Fruit fly (Drosophila melanogaster) whole organism, prepupa: Measurements from ENCODE around the gene CG11398.

Source experiments
- Blimp-1 ChIP-seq: fragments of 200-800 bp; sonication (Bioruptor generic); optimal IDR thresholded peaks from 3 replicates; lab custom pipeline; 2017; ENCODE audit warnings: missing biosample characterization, missing genetic modification characterization, mild to moderate bottlenecking, moderate library complexity, missing genetic modification reagents
- CG10669 ChIP-seq: fragments of 200-800 bp; sonication (Bioruptor generic); optimal IDR thresholded peaks from 3 replicates; lab custom pipeline; 2018; ENCODE audit warnings: missing biosample characterization, mild to moderate bottlenecking, missing genetic modification characterization, moderate library complexity
- CG11294 ChIP-seq: fragments of 200-800 bp; sonication (Bioruptor generic); IDR thresholded peaks from 2 replicates; pipeline ENCODE4 v1.3.6; 2022; ENCODE audit warnings: missing biosample characterization, missing genetic modification characterization
- CG11762 ChIP-seq: fragments of 200-800 bp; sonication (Bioruptor generic); optimal IDR thresholded peaks from 3 replicates; lab custom pipeline; 2016; ENCODE audit warnings: missing biosample characterization, missing genetic modification characterization; ENCODE audit not compliant: insufficient read depth
- CG15336 ChIP-seq: fragments of 200-800 bp; sonication (Bioruptor generic); IDR thresholded peaks from 2 replicates; pipeline ENCODE4 v1.3.6; 2022; ENCODE audit warnings: missing biosample characterization, missing genetic modification characterization
- CG3032 ChIP-seq: fragments of 200-800 bp; optimal IDR thresholded peaks from 2 replicates; lab custom pipeline; 2019; ENCODE audit warnings: missing biosample characterization, mild to moderate bottlenecking, missing genetic modification characterization, moderate library complexity
- CG31627 ChIP-seq: fragments of 200-800 bp; sonication (Bioruptor generic); optimal IDR thresholded peaks from 3 replicates; lab custom pipeline; 2016; ENCODE audit warnings: missing biosample characterization, missing genetic modification characterization
- CG32006 ChIP-seq: fragments of 200-800 bp; sonication (Bioruptor generic); optimal IDR thresholded peaks from 3 replicates; lab custom pipeline; 2017; ENCODE audit warnings: missing biosample characterization, mild to moderate bottlenecking, missing genetic modification characterization
- CG34406 ChIP-seq: fragments of 200-800 bp; sonication (Bioruptor generic); optimal IDR thresholded peaks from 3 replicates; lab custom pipeline; 2016; ENCODE audit warnings: missing biosample characterization, missing genetic modification characterization
- CG3919 ChIP-seq: fragments of 200-800 bp; sonication (Bioruptor generic); optimal IDR thresholded peaks from 3 replicates; lab custom pipeline; 2016; ENCODE audit warnings: missing biosample characterization, missing genetic modification characterization
- CG4318 ChIP-seq: fragments of 200-800 bp; sonication (Bioruptor generic); optimal IDR thresholded peaks from 3 replicates; lab custom pipeline; 2017; ENCODE audit warnings: missing biosample characterization, mild to moderate bottlenecking, missing genetic modification characterization
- CG6163 ChIP-seq: fragments of 200-800 bp; sonication (Bioruptor generic); IDR thresholded peaks from 3 replicates; pipeline ENCODE4 v1.3.6; 2022; ENCODE audit warnings: missing biosample characterization, missing genetic modification characterization
- CG6276 ChIP-seq: fragments of 200-800 bp; sonication (Bioruptor generic); optimal IDR thresholded peaks from 2 replicates; lab custom pipeline; 2017; ENCODE audit warnings: missing biosample characterization, mild to moderate bottlenecking, missing genetic modification characterization
- CG6808 ChIP-seq: fragments of 200-800 bp; sonication (Bioruptor generic); optimal IDR thresholded peaks from 3 replicates; lab custom pipeline; 2017; ENCODE audit warnings: missing biosample characterization, missing genetic modification characterization, mild to moderate bottlenecking, moderate library complexity, missing genetic modification reagents
- CG6854 ChIP-seq: fragments of 200-800 bp; sonication (Bioruptor generic); optimal IDR thresholded peaks from 2 replicates; lab custom pipeline; 2017; ENCODE audit warnings: missing biosample characterization, mild to moderate bottlenecking, missing genetic modification characterization
- CG7368 ChIP-seq: fragments of 200-800 bp; sonication (Bioruptor generic); optimal IDR thresholded peaks from 3 replicates; lab custom pipeline; 2016; ENCODE audit warnings: missing biosample characterization, missing genetic modification characterization
- CG8119 ChIP-seq: fragments of 200-800 bp; sonication (Bioruptor generic); IDR thresholded peaks from 3 replicates; pipeline ENCODE4 v1.3.6; 2022; ENCODE audit warnings: missing biosample characterization, missing genetic modification characterization
- CG8319 ChIP-seq: fragments of 200-800 bp; sonication (Bioruptor generic); optimal IDR thresholded peaks from 3 replicates; lab custom pipeline; 2016; ENCODE audit warnings: missing biosample characterization, missing genetic modification characterization
- CG8632 ChIP-seq: fragments of 200-800 bp; sonication (Bioruptor generic); optimal IDR thresholded peaks from 3 replicates; lab custom pipeline; 2016; ENCODE audit warnings: missing biosample characterization, missing genetic modification characterization
- CG9139 ChIP-seq: fragments of 200-800 bp; sonication (Bioruptor generic); optimal IDR thresholded peaks from 3 replicates; lab custom pipeline; 2017; ENCODE audit warnings: missing biosample characterization, mild to moderate bottlenecking, missing genetic modification characterization
- Eip75B ChIP-seq: fragments of 200-800 bp; sonication (Bioruptor generic); optimal IDR thresholded peaks from 3 replicates; lab custom pipeline; 2016; ENCODE audit warnings: missing biosample characterization, missing genetic modification characterization
- Eip93F ChIP-seq: fragments of 200-800 bp; sonication (Bioruptor generic); optimal IDR thresholded peaks from 2 replicates; lab custom pipeline; 2016; ENCODE audit warnings: missing biosample characterization, mild to moderate bottlenecking, missing genetic modification characterization
- Gug ChIP-seq: fragments of 200-800 bp; sonication (Bioruptor generic); IDR thresholded peaks from 2 replicates; pipeline ENCODE4 v1.3.6; 2022; ENCODE audit warnings: missing biosample characterization, missing genetic modification characterization
- Hr39 ChIP-seq: fragments of 200-800 bp; sonication (Bioruptor generic); optimal IDR thresholded peaks from 2 replicates; lab custom pipeline; 2016; ENCODE audit warnings: missing biosample characterization, missing genetic modification characterization
- Hr4 ChIP-seq: fragments of 200-800 bp; sonication (Bioruptor generic); optimal IDR thresholded peaks from 3 replicates; lab custom pipeline; 2016; ENCODE audit warnings: missing biosample characterization, missing genetic modification characterization
- Lpt ChIP-seq: fragments of 200-800 bp; sonication (Bioruptor generic); optimal IDR thresholded peaks from 3 replicates; lab custom pipeline; 2016; ENCODE audit warnings: missing biosample characterization, missing genetic modification characterization
- Met ChIP-seq: fragments of 200-800 bp; sonication (Bioruptor generic); optimal IDR thresholded peaks from 3 replicates; lab custom pipeline; 2016; ENCODE audit warnings: missing biosample characterization, missing genetic modification characterization
- OdsH ChIP-seq: fragments of 200-800 bp; sonication (Bioruptor generic); optimal IDR thresholded peaks from 3 replicates; lab custom pipeline; 2016; ENCODE audit warnings: missing biosample characterization, missing genetic modification characterization
- Smox ChIP-seq: fragments of 200-800 bp; sonication (Bioruptor generic); optimal IDR thresholded peaks from 3 replicates; lab custom pipeline; 2016; ENCODE audit warnings: missing biosample characterization, missing genetic modification characterization
- Sox102F ChIP-seq: fragments of 200-800 bp; sonication (Bioruptor generic); optimal IDR thresholded peaks from 2 replicates; lab custom pipeline; 2016; ENCODE audit warnings: missing biosample characterization, mild to moderate bottlenecking, missing genetic modification characterization
- Sox15 ChIP-seq: fragments of 200-800 bp; sonication (Bioruptor generic); optimal IDR thresholded peaks from 3 replicates; lab custom pipeline; 2016; ENCODE audit warnings: missing biosample characterization, missing genetic modification characterization
- achi ChIP-seq: fragments of 200-800 bp; sonication (Bioruptor generic); optimal IDR thresholded peaks from 3 replicates; lab custom pipeline; 2016; ENCODE audit warnings: missing biosample characterization, missing genetic modification characterization
- cyc ChIP-seq: fragments of 200-800 bp; sonication (Bioruptor generic); optimal IDR thresholded peaks from 3 replicates; lab custom pipeline; 2016; ENCODE audit warnings: missing biosample characterization, missing genetic modification characterization
- dac ChIP-seq: fragments of 200-800 bp; sonication (Bioruptor generic); optimal IDR thresholded peaks from 2 replicates; lab custom pipeline; 2017; ENCODE audit warnings: missing biosample characterization, mild to moderate bottlenecking, missing genetic modification characterization
- eg ChIP-seq: fragments of 200-800 bp; sonication (Bioruptor generic); IDR thresholded peaks from 3 replicates; pipeline ENCODE4 v1.3.6; 2022; ENCODE audit warnings: missing biosample characterization, missing genetic modification characterization
- fd59A ChIP-seq: fragments of 200-800 bp; sonication (Bioruptor generic); optimal IDR thresholded peaks from 2 replicates; lab custom pipeline; 2017; ENCODE audit warnings: missing biosample characterization, mild to moderate bottlenecking, missing genetic modification characterization, missing genetic modification reagents
- fkh ChIP-seq: fragments of 200-800 bp; sonication (Bioruptor generic); optimal IDR thresholded peaks from 3 replicates; lab custom pipeline; 2017; ENCODE audit warnings: missing biosample characterization, mild to moderate bottlenecking, missing genetic modification characterization, moderate library complexity
- lz ChIP-seq: fragments of 200-800 bp; sonication (Bioruptor generic); optimal IDR thresholded peaks from 3 replicates; lab custom pipeline; 2016; ENCODE audit warnings: missing biosample characterization, missing genetic modification characterization
- salr ChIP-seq, 2 experiments: fragments of 200-800 bp; sonication (Bioruptor generic); optimal IDR thresholded peaks; 3 replicates each; lab custom pipeline; 2016 to 2018; ENCODE audit warnings: missing biosample characterization in 2 of 2, missing genetic modification characterization in 2 of 2, mild to moderate bottlenecking in 1 of 2
- spab ChIP-seq: fragments of 200-800 bp; sonication (Bioruptor generic); optimal IDR thresholded peaks from 2 replicates; lab custom pipeline; 2017; ENCODE audit warnings: missing biosample characterization, mild to moderate bottlenecking, missing genetic modification characterization, missing genetic modification reagents
- ss ChIP-seq, 2 experiments: fragments of 200-800 bp; sonication (Bioruptor generic); optimal IDR thresholded peaks; 2 replicates in 1 of 2; 3 replicates in 1 of 2; lab custom pipeline; 2017 to 2018; ENCODE audit warnings: mild to moderate bottlenecking in 2 of 2, missing biosample characterization in 2 of 2, missing genetic modification characterization in 2 of 2, moderate library complexity in 1 of 2
- svp ChIP-seq: fragments of 200-800 bp; sonication (Bioruptor generic); peaks from one replicate; lab custom pipeline; 2016; ENCODE audit warnings: missing biosample characterization, missing genetic modification characterization
- topi ChIP-seq: fragments of 200-800 bp; sonication (Bioruptor generic); optimal IDR thresholded peaks from 3 replicates; lab custom pipeline; 2016; ENCODE audit warnings: missing biosample characterization, missing genetic modification characterization
- vri ChIP-seq: fragments of 200-800 bp; sonication (Bioruptor generic); optimal IDR thresholded peaks from 3 replicates; lab custom pipeline; 2016; ENCODE audit warnings: missing biosample characterization, mild to moderate bottlenecking, missing genetic modification characterization

CG11398 gene

dm6 chrX:1197862-1198261, 17.1 kb downstream of the CG11398 start:
- TF ChIP-seq Hr4 (peak; percentile 19), CG6276 (GFP tag; lab: Kevin White, UChicago) (no peak), OdsH (GFP tag; lab: Kevin White, UChicago) (no peak), topi (GFP tag; lab: Kevin White, UChicago) (no peak), CG6854 (GFP tag; lab: Kevin White, UChicago) (no peak), CG34406 (GFP tag; lab: Kevin White, UChicago) (no peak), CG6808 (GFP tag; lab: Kevin White, UChicago) (no peak), vri (GFP tag; lab: Kevin White, UChicago) (no peak), eg (GFP tag; lab: Robert Waterston, UW) (peak; percentile 78), CG3919 (no peak), Sox15 (GFP tag; lab: Kevin White, UChicago) (no peak), CG31627 (no peak), CG8119 (GFP tag; lab: Robert Waterston, UW) (peak; percentile 82), CG11294 (GFP tag; lab: Robert Waterston, UW) (0 out of 2 replicates have a peak, but pooled peaks have one; percentile 25), CG10669 (GFP tag; lab: Kevin White, UChicago) (no peak), fkh (GFP tag; lab: Kevin White, UChicago) (no peak), dac (GFP tag; lab: Kevin White, UChicago) (no peak), CG8319 (no peak), Lpt (GFP tag; lab: Kevin White, UChicago) (peak; percentile 7), Met (GFP tag; lab: Kevin White, UChicago) (no peak), achi (GFP tag; lab: Kevin White, UChicago) (no peak), CG32006 (GFP tag; lab: Kevin White, UChicago) (peak; percentile 64), CG11762 (GFP tag; lab: Kevin White, UChicago) (no peak), Gug (GFP tag; lab: Robert Waterston, UW) (peak; percentile 56), CG4318 (peak; percentile 47), CG9139 (GFP tag; lab: Kevin White, UChicago) (no peak), salr (GFP tag; optimal IDR thresholded peaks at IDR 0.05; lab: Kevin White, UChicago) (no peak), Smox (GFP tag; lab: Kevin White, UChicago) (no peak), CG7368 (no peak), lz (GFP tag; lab: Kevin White, UChicago) (no peak), CG15336 (GFP tag; lab: Robert Waterston, UW) (peak; percentile 85), Blimp-1 (GFP tag; lab: Kevin White, UChicago) (no peak), Eip93F (GFP tag; lab: Kevin White, UChicago) (no peak), fd59A (no peak)

- no peak for TF ChIP-seq CG3032 (tag; lab: Kevin White, UChicago)
- peak; percentile 47 for TF ChIP-seq svp
Measured at dm6 chrX:1191008-1191407, 23.9 kb downstream of the CG11398 start, which contains the start of gene CG11380. Gene CG11380 (plus strand): TSS chrX:1191308.

dm6 chrX:1184478-1184877, 30.5 kb downstream of the CG11398 start, which contains the start of gene CG14626:
Gene CG14626 (plus strand): TSS chrX:1184778.
- TF ChIP-seq CG34406 (GFP tag; lab: Kevin White, UChicago) (no peak), CG6163 (GFP tag; lab: Robert Waterston, UW) (no peak), ss (GFP tag; optimal IDR thresholded peaks at IDR 0.05; lab: Kevin White, UChicago) (no peak), Hr39 (GFP tag; lab: Kevin White, UChicago) (no peak), CG8319 (no peak), spab (GFP tag; lab: Kevin White, UChicago) (no peak), Sox102F (GFP tag; lab: Kevin White, UChicago) (no peak), CG3919 (no peak), cyc (GFP tag; lab: Kevin White, UChicago) (no peak), CG8632 (no peak), lz (GFP tag; lab: Kevin White, UChicago) (no peak), CG11294 (GFP tag; lab: Robert Waterston, UW) (no peak), Eip75B (no peak)
